Worm (Caenorhabditis elegans) whole organism, L4 larva: Measurements from ENCODE around the gene col-78.

Experiments used
- D1046.2 ChIP-seq: fragments of 200-800 bp; sonication (Bioruptor generic); IDR thresholded peaks from 2 replicates; pipeline ENCODE4 v1.3.6; 2022; ENCODE audit warnings: missing genetic modification characterization, missing compliant biosample characterization
- F10B5.3 ChIP-seq: sonication (generic microtip); optimal IDR thresholded peaks from 2 replicates; lab custom pipeline; 2016; ENCODE audit warnings: mild to moderate bottlenecking, missing genetic modification characterization, missing compliant biosample characterization
- F37D6.2 ChIP-seq: sonication (generic microtip); optimal IDR thresholded peaks from 2 replicates; lab custom pipeline; 2016; ENCODE audit warnings: mild to moderate bottlenecking, missing genetic modification characterization, missing compliant biosample characterization
- F44E2.7 ChIP-seq: fragments of 200-800 bp; sonication (Bioruptor generic); IDR thresholded peaks from 2 replicates; pipeline ENCODE4 v2.1.2; 2022; ENCODE audit warnings: missing genetic modification characterization, missing compliant biosample characterization
- R02D3.7 ChIP-seq: fragments of 150-350 bp; sonication (generic microtip); optimal IDR thresholded peaks from 3 replicates; lab custom pipeline; 2014; ENCODE audit warnings: missing biosample characterization, missing genetic modification characterization
- Y48G9A.11 ChIP-seq: fragments of 200-800 bp; sonication (Bioruptor generic); IDR thresholded peaks from 2 replicates; pipeline ENCODE4 v1.3.6; 2022; ENCODE audit warnings: missing genetic modification reagents, missing genetic modification characterization, missing compliant biosample characterization
- Y5F2A.4 ChIP-seq: fragments of 200-800 bp; sonication (Bioruptor generic); optimal IDR thresholded peaks from 2 replicates; lab custom pipeline; 2018; ENCODE audit warnings: mild to moderate bottlenecking, missing genetic modification characterization, missing compliant biosample characterization
- Y75B8A.6 ChIP-seq: fragments of 200-800 bp; sonication (Bioruptor generic); IDR thresholded peaks from 2 replicates; pipeline ENCODE4 v1.3.6; 2022; ENCODE audit warnings: missing genetic modification reagents, missing genetic modification characterization, missing compliant biosample characterization
- aly-2 ChIP-seq: sonication (generic microtip); optimal IDR thresholded peaks from 2 replicates; lab custom pipeline; 2018; ENCODE audit warnings: missing biosample characterization, missing genetic modification characterization
- arid-1 ChIP-seq: fragments of 200-800 bp; sonication (Bioruptor generic); conservative IDR thresholded peaks from 2 replicates; pipeline ENCODE4 v1.3.6; 2022; ENCODE audit warnings: missing genetic modification reagents, missing genetic modification characterization, missing compliant biosample characterization
- attf-4 ChIP-seq: sonication (generic microtip); optimal IDR thresholded peaks from 3 replicates; lab custom pipeline; 2017; ENCODE audit warnings: missing biosample characterization, missing genetic modification characterization
- ceh-44 ChIP-seq: fragments of 200-800 bp; sonication (Bioruptor generic); IDR thresholded peaks from 2 replicates; pipeline ENCODE4 v1.3.6; 2022; ENCODE audit warnings: missing genetic modification reagents, missing genetic modification characterization, missing compliant biosample characterization
- ceh-62 ChIP-seq: sonication (generic microtip); optimal IDR thresholded peaks from 2 replicates; lab custom pipeline; 2017; ENCODE audit warnings: missing biosample characterization, missing genetic modification characterization
- ceh-82 ChIP-seq: sonication (generic microtip); optimal IDR thresholded peaks from 2 replicates; lab custom pipeline; 2017; ENCODE audit warnings: missing biosample characterization, missing genetic modification characterization
- cey-2 ChIP-seq: sonication (generic microtip); optimal IDR thresholded peaks from 3 replicates; lab custom pipeline; 2017; ENCODE audit warnings: missing genetic modification characterization, mild to moderate bottlenecking, missing compliant biosample characterization, antibody characterized with exemption, borderline replicate concordance; ENCODE audit not compliant: insufficient read depth
- ctbp-1 ChIP-seq: fragments of 200-800 bp; sonication (Bioruptor generic); IDR thresholded peaks from 2 replicates; pipeline ENCODE4 v1.3.6; 2022; ENCODE audit warnings: missing genetic modification reagents, missing genetic modification characterization, missing compliant biosample characterization
- daf-16 ChIP-seq, 3 experiments: sonication (generic microtip); optimal IDR thresholded peaks; 2 replicates each; lab custom pipeline; 2016 to 2017; ENCODE audit warnings: missing genetic modification characterization in 3 of 3, missing genetic modification reagents in 3 of 3, mild to moderate bottlenecking in 2 of 3, missing compliant biosample characterization in 2 of 3, missing biosample characterization in 1 of 3, moderate library complexity in 1 of 3
- daf-19 ChIP-seq: fragments of 200-800 bp; sonication (Bioruptor generic); conservative IDR thresholded peaks from 2 replicates; pipeline ENCODE4 v1.3.6; 2022; ENCODE audit warnings: missing genetic modification characterization, missing compliant biosample characterization
- daf-8 ChIP-seq: fragments of 200-800 bp; sonication (Bioruptor generic); IDR thresholded peaks from 2 replicates; pipeline ENCODE4 v1.3.6; 2022; ENCODE audit warnings: missing genetic modification characterization, missing compliant biosample characterization
- dmd-6 ChIP-seq: fragments of 200-800 bp; sonication (Bioruptor generic); IDR thresholded peaks from 2 replicates; pipeline ENCODE4 v1.3.6; 2022; ENCODE audit warnings: missing genetic modification reagents, missing genetic modification characterization, missing compliant biosample characterization
- dmd-9 ChIP-seq: fragments of 200-800 bp; sonication (Bioruptor generic); IDR thresholded peaks from 2 replicates; pipeline ENCODE4 v1.3.6; 2022; ENCODE audit warnings: missing genetic modification reagents, missing genetic modification characterization, missing compliant biosample characterization
- dpl-1 ChIP-seq: fragments of 150-350 bp; optimal IDR thresholded peaks from 2 replicates; lab custom pipeline; 2014; ENCODE audit warnings: missing biosample characterization, missing genetic modification reagents, missing genetic modification characterization
- duxl-1 ChIP-seq: sonication (generic microtip); optimal IDR thresholded peaks from 2 replicates; lab custom pipeline; 2016; ENCODE audit warnings: mild to moderate bottlenecking, missing genetic modification characterization, moderate library complexity, missing compliant biosample characterization; ENCODE audit not compliant: poor library complexity
- egl-27 ChIP-seq: sonication (generic microtip); optimal IDR thresholded peaks from 3 replicates; lab custom pipeline; 2017; ENCODE audit warnings: missing biosample characterization, missing genetic modification reagents, missing genetic modification characterization
- egl-43 ChIP-seq: fragments of 200-800 bp; sonication (Bioruptor generic); IDR thresholded peaks from 2 replicates; pipeline ENCODE4 v1.3.6; 2022; ENCODE audit warnings: missing genetic modification reagents, missing genetic modification characterization, missing compliant biosample characterization
- hif-1 ChIP-seq, 2 experiments: sonication (generic microtip); optimal IDR thresholded peaks; 2 replicates each; lab custom pipeline; 2016 to 2017; ENCODE audit warnings: missing compliant biosample characterization in 2 of 2, missing genetic modification characterization in 2 of 2, missing genetic modification reagents in 2 of 2, missing genotype in 2 of 2, mild to moderate bottlenecking in 1 of 2
- jun-1 ChIP-seq: fragments of 150-350 bp; optimal IDR thresholded peaks from 2 replicates; lab custom pipeline; 2014; ENCODE audit warnings: missing biosample characterization, missing genetic modification reagents, missing genetic modification characterization
- lin-1 ChIP-seq: fragments of 200-800 bp; sonication (Bioruptor generic); IDR thresholded peaks from 2 replicates; pipeline ENCODE4 v1.3.6; 2022; ENCODE audit warnings: missing genetic modification reagents, missing genetic modification characterization, missing compliant biosample characterization
- lsy-2 ChIP-seq, 2 experiments: fragments of 150-350 bp in 1 of 2; sonication (generic microtip) in 1 of 2; optimal IDR thresholded peaks; 2 replicates each; lab custom pipeline; 2014 to 2017; ENCODE audit warnings: missing biosample characterization in 2 of 2, missing genetic modification characterization in 2 of 2
- madf-5 ChIP-seq, 2 experiments: fragments of 200-800 bp; sonication (Bioruptor generic); IDR thresholded peaks; 2 replicates each; pipeline ENCODE4 v1.3.6; 2022; ENCODE audit warnings: missing compliant biosample characterization in 2 of 2, missing genetic modification characterization in 2 of 2
- mxl-2 ChIP-seq: fragments of 200-800 bp; sonication (Bioruptor generic); conservative IDR thresholded peaks from 2 replicates; pipeline ENCODE4 v1.3.6; 2022; ENCODE audit warnings: missing genetic modification reagents, missing genetic modification characterization, missing compliant biosample characterization
- mxl-3 ChIP-seq: fragments of 200-800 bp; sonication (Bioruptor generic); optimal IDR thresholded peaks from 2 replicates; lab custom pipeline; 2018; ENCODE audit warnings: mild to moderate bottlenecking, missing genetic modification characterization, missing compliant biosample characterization
- nhr-10 ChIP-seq: fragments of 150-350 bp; optimal IDR thresholded peaks from 2 replicates; lab custom pipeline; 2014; ENCODE audit warnings: missing biosample characterization, missing genetic modification characterization
- nhr-102 ChIP-seq: sonication (generic microtip); optimal IDR thresholded peaks from 2 replicates; lab custom pipeline; 2016; ENCODE audit warnings: mild to moderate bottlenecking, missing genetic modification characterization, moderate library complexity, missing compliant biosample characterization
- nhr-11 ChIP-seq: fragments of 150-350 bp; optimal IDR thresholded peaks from 2 replicates; lab custom pipeline; 2014; ENCODE audit warnings: missing biosample characterization, missing genetic modification characterization
- nhr-111 ChIP-seq: fragments of 200-800 bp; sonication (Bioruptor generic); optimal IDR thresholded peaks from 2 replicates; lab custom pipeline; 2018; ENCODE audit warnings: mild to moderate bottlenecking, missing genetic modification characterization, missing compliant biosample characterization
- nhr-237 ChIP-seq: sonication (generic microtip); optimal IDR thresholded peaks from 2 replicates; lab custom pipeline; 2017; ENCODE audit warnings: missing biosample characterization, missing genetic modification characterization
- nhr-48 ChIP-seq: sonication (generic microtip); optimal IDR thresholded peaks from 2 replicates; lab custom pipeline; 2016; ENCODE audit warnings: mild to moderate bottlenecking, missing genetic modification characterization, missing compliant biosample characterization
- nhr-77 ChIP-seq: fragments of 150-350 bp; optimal IDR thresholded peaks from 2 replicates; lab custom pipeline; 2014; ENCODE audit warnings: missing biosample characterization, missing genetic modification characterization
- php-3 ChIP-seq: fragments of 200-800 bp; sonication (Bioruptor generic); IDR thresholded peaks from 2 replicates; pipeline ENCODE4 v1.3.6; 2022; ENCODE audit warnings: missing genetic modification reagents, missing genetic modification characterization, missing compliant biosample characterization
- saeg-2 ChIP-seq: fragments of 200-800 bp; sonication (Bioruptor generic); IDR thresholded peaks from 2 replicates; pipeline ENCODE4 v1.3.6; 2022; ENCODE audit warnings: missing genetic modification reagents, missing genetic modification characterization, missing compliant biosample characterization
- sdz-12 ChIP-seq: fragments of 200-800 bp; sonication (Bioruptor generic); optimal IDR thresholded peaks from 2 replicates; lab custom pipeline; 2018; ENCODE audit warnings: mild to moderate bottlenecking, missing genetic modification characterization, missing compliant biosample characterization
- spr-1 ChIP-seq: sonication (generic microtip); optimal IDR thresholded peaks from 2 replicates; lab custom pipeline; 2016; ENCODE audit warnings: mild to moderate bottlenecking, missing genetic modification characterization, missing compliant biosample characterization
- spr-3 ChIP-seq: fragments of 200-800 bp; sonication (Bioruptor generic); optimal IDR thresholded peaks from 2 replicates; lab custom pipeline; 2018; ENCODE audit warnings: mild to moderate bottlenecking, missing genetic modification characterization, missing compliant biosample characterization
- unc-130 ChIP-seq: sonication (generic microtip); optimal IDR thresholded peaks from 2 replicates; lab custom pipeline; 2016; ENCODE audit warnings: missing genetic modification reagents, missing genetic modification characterization, missing compliant biosample characterization
- unc-39 ChIP-seq: sonication (generic microtip); optimal IDR thresholded peaks from 2 replicates; lab custom pipeline; 2017; ENCODE audit warnings: missing biosample characterization, missing genetic modification characterization
- zag-1 ChIP-seq: fragments of 150-350 bp; optimal IDR thresholded peaks from 2 replicates; lab custom pipeline; 2014; ENCODE audit warnings: missing biosample characterization, missing genetic modification characterization
- zfp-2 ChIP-seq: sonication (generic microtip); optimal IDR thresholded peaks from 2 replicates; lab custom pipeline; 2016; ENCODE audit warnings: mild to moderate bottlenecking, missing genetic modification characterization, missing compliant biosample characterization
- zip-2 ChIP-seq: fragments of 150-350 bp; optimal IDR thresholded peaks from 2 replicates; lab custom pipeline; 2014; ENCODE audit warnings: missing biosample characterization, missing genetic modification characterization
- ztf-7 ChIP-seq: fragments of 150-350 bp; optimal IDR thresholded peaks from 2 replicates; lab custom pipeline; 2014; ENCODE audit warnings: missing biosample characterization, missing genetic modification characterization

The col-78 gene

DNA sequence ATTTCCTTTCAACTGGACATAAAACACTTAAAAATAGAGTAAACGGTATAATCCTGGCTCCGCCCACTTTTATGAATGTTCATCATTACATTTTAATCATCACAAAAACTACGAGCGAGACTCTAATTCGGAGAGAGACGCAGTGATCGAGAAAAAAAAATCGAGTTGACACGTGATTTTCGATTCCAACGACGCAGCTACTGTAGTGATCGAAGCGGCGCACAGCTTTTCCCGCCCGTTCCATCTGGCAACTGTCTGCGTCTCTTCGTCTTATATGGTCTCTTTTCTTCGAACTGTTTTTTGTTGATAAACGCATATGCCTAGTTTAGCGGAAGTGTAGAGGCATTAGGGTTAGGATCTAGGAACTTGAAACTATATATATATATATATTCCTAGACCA lies 38.6 kb upstream of the col-78 start (continued):
- TF ChIP-seq F10B5.3 (no peak), unc-39 (tag; lab: Kevin White, UChicago) (no peak), dpl-1 (peak; percentile 44), Y48G9A.11 (no peak), cey-2 (no peak), saeg-2 (GFP tag; lab: Robert Waterston, UW) (no peak), sdz-12 (GFP tag; lab: Kevin White, UChicago) (no peak), duxl-1 (tag; lab: Kevin White, UChicago) (no peak), F37D6.2 (tag; lab: Kevin White, UChicago) (no peak), php-3 (GFP tag; lab: Robert Waterston, UW) (no peak), ceh-82 (no peak), attf-4 (tag; lab: Kevin White, UChicago) (no peak), nhr-11 (tag; lab: Kevin White, UChicago) (no peak), daf-8 (GFP tag; lab: Robert Waterston, UW) (no peak), ceh-44 (no peak), ztf-7 (tag; lab: Kevin White, UChicago) (no peak), arid-1 (GFP tag; lab: Robert Waterston, UW) (no peak), daf-16 (GFP tag; optimal IDR thresholded peaks at IDR 0.05; lab: Kevin White, UChicago) (peak in 1 of 2 experiments; percentile 9), daf-16 (tag; optimal IDR thresholded peaks at IDR 0.05; lab: Kevin White, UChicago) (peak; percentile 2), ceh-62 (tag; lab: Kevin White, UChicago) (no peak), egl-27 (tag; lab: Kevin White, UChicago) (no peak), zfp-2 (no peak), nhr-102 (peak; percentile 39), nhr-48 (tag; lab: Kevin White, UChicago) (peak; percentile 73), lsy-2 (tag; optimal IDR thresholded peaks at IDR 0.05; lab: Kevin White, UChicago) (peak in 1 of 2 experiments; percentile 47), mxl-2 (GFP tag; lab: Robert Waterston, UW) (no peak), nhr-237 (no peak), aly-2 (no peak), dmd-6 (GFP tag; lab: Robert Waterston, UW) (peak; percentile 85), mxl-3 (GFP tag; lab: Kevin White, UChicago) (peak; percentile 84), D1046.2 (no peak), zip-2 (tag; lab: Kevin White, UChicago) (no peak), unc-130 (GFP tag; lab: Kevin White, UChicago) (no peak), dmd-9 (GFP tag; lab: Robert Waterston, UW) (no peak), R02D3.7 (tag; lab: Kevin White, UChicago) (no peak), nhr-10 (tag; lab: Kevin White, UChicago) (no peak), madf-5 (GFP tag; IDR thresholded peaks at IDR 0.05; lab: Robert Waterston, UW) (no peak), spr-3 (GFP tag; lab: Kevin White, UChicago) (peak; percentile 33), daf-19 (GFP tag; lab: Robert Waterston, UW) (no peak), spr-1 (tag; lab: Kevin White, UChicago) (peak; percentile 59), ctbp-1 (GFP tag; lab: Robert Waterston, UW) (no peak), F44E2.7 (no peak), Y5F2A.4 (GFP tag; lab: Kevin White, UChicago) (no peak), egl-43 (GFP tag; lab: Robert Waterston, UW) (no peak), jun-1 (tag; lab: Kevin White, UChicago) (no peak), zag-1 (tag; lab: Kevin White, UChicago) (no peak), nhr-111 (GFP tag; lab: Kevin White, UChicago) (no peak), lin-1 (no peak), hif-1 (tag; optimal IDR thresholded peaks at IDR 0.05; lab: Kevin White, UChicago) (peak in 1 of 2 experiments; percentile 41), Y75B8A.6 (GFP tag; lab: Robert Waterston, UW) (no peak), nhr-77 (tag; lab: Kevin White, UChicago) (peak; percentile 44)
